Worm (Caenorhabditis elegans): ENCODE measurements around the gene rfth-1.

The rfth-1 gene

DNA sequence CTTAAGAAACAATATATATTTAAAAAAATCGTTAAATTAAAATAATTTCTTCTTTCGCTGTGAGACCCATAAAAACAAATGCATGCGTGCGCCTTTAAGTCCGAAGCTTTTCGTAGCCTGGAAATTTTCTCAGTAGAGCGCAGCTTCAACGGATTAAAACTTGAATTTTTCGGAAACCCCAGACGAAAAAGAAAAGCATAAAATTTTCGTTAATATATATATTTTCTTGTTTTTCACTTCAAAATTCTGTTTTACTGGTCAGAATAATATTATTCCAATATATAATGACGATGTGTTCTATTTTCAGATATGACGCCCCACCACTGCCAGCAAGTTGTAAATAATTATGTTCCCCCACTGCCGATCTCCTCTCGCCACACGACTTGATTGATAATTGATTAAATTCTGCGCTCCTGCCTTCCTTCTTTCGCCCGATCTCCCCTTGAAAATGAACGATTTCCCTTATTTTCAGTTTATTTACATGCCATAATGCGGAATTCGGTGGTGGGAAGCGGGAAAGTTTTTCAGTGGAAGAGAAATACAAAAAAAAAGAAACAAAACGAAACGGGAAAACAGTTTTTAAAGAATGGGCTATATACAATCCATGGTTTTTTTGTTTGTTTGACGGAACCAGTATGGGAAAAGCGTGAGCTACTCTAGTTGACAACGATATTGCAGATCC lies 42.9 kb downstream of the rfth-1 start (continued):
- TF ChIP-seq fkh-2 (tag; optimal IDR thresholded peaks at IDR 0.05) = no peak
- TF ChIP-seq mdl-1 (tag; optimal IDR thresholded peaks at IDR 0.05) = no peak
- no peak for TF ChIP-seq eor-1 (tag; optimal IDR thresholded peaks at IDR 0.05)
- peak; percentile 98 for TF ChIP-seq ama-1 (optimal IDR thresholded peaks at IDR 0.05)
- TF ChIP-seq ceh-28 (tag; optimal IDR thresholded peaks at IDR 0.05) = no peak
- TF ChIP-seq elt-2 (tag; optimal IDR thresholded peaks at IDR 0.05) = peak; percentile 40
- no peak for TF ChIP-seq elt-1 (tag; optimal IDR thresholded peaks at IDR 0.05)
- no peak for TF ChIP-seq daf-12 (tag; optimal IDR thresholded peaks at IDR 0.05)
- no peak for TF ChIP-seq nhr-25 (tag; optimal IDR thresholded peaks at IDR 0.05)
- TF ChIP-seq ztf-4 (tag; optimal IDR thresholded peaks at IDR 0.05) = peak; percentile 69
- peak; percentile 65 for TF ChIP-seq nhr-43 (tag; optimal IDR thresholded peaks at IDR 0.05; ENCODE audit: poor library complexity, severe bottlenecking)
- TF ChIP-seq nhr-11 (tag; optimal IDR thresholded peaks at IDR 0.05) = no peak
- TF ChIP-seq skn-1 (tag; optimal IDR thresholded peaks at IDR 0.05) = no peak
- TF ChIP-seq ceh-16 (tag; optimal IDR thresholded peaks at IDR 0.05) = no peak
- TF ChIP-seq hmg-11 (tag; optimal IDR thresholded peaks at IDR 0.05) = peak; percentile 9
- no peak for TF ChIP-seq ZK546.5 (tag; optimal IDR thresholded peaks at IDR 0.05)
- peak; percentile 46 for TF ChIP-seq tbx-2 (tag; optimal IDR thresholded peaks at IDR 0.05)
- TF ChIP-seq lsy-12 (tag; optimal IDR thresholded peaks at IDR 0.05) = peak; percentile 46
- TF ChIP-seq jun-1 (tag; optimal IDR thresholded peaks at IDR 0.05) = peak; percentile 17
- no peak for TF ChIP-seq fos-1 (tag; optimal IDR thresholded peaks at IDR 0.05)
- TF ChIP-seq sea-2 (GFP tag; optimal IDR thresholded peaks at IDR 0.05) = no peak

- TF ChIP-seq nhr-11 (tag; optimal IDR thresholded peaks at IDR 0.05) = no peak
- no peak for TF ChIP-seq unc-62 (GFP tag; optimal IDR thresholded peaks at IDR 0.05)
- TF ChIP-seq snpc-4 (tag; optimal IDR thresholded peaks at IDR 0.05) = no peak
Observed at ce11 chrIV:4465184-4465583, 45.9 kb downstream of the rfth-1 start, which contains the start of gene M01H9.5. Gene M01H9.5, plus strand, starts transcription at chrIV:4465484.

DNA sequence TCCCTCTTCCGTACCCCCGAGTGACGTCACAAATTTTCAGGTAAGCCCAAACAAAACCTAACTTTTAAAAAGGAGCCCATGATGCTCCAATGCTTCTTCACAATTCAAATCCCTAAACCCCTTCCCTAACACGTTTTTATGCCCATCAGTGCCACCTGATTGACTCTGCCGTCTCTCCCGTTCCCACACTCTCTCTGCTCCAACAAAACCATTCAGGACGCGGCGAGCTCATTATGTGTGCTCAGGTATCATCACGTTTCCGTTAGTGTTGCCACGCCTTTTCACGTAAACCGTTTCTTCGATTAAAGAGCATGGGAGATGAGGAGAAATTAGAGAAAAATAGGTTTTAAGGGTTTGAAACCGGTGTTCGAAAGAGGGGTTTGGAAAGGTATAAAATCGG lies 48.0 kb downstream of the rfth-1 start, which contains the start of gene M01H9.2:
Gene M01H9.2 (minus strand): TSS at position 101 of the 400 bp plus-strand sequence.
- TF ChIP-seq lin-39 (tag; optimal IDR thresholded peaks at IDR 0.05) = no peak
- TF ChIP-seq unc-39 (tag; optimal IDR thresholded peaks at IDR 0.05) = no peak
- TF ChIP-seq nhr-77 (tag; optimal IDR thresholded peaks at IDR 0.05) = no peak
- no peak for TF ChIP-seq nhr-23 (tag; optimal IDR thresholded peaks at IDR 0.05)
- no peak for TF ChIP-seq elt-1 (tag; optimal IDR thresholded peaks at IDR 0.05)
- TF ChIP-seq lin-15B (tag; optimal IDR thresholded peaks at IDR 0.05) = no peak
- TF ChIP-seq ZK546.5 (tag; optimal IDR thresholded peaks at IDR 0.05) = no peak
- TF ChIP-seq zag-1 (tag; optimal IDR thresholded peaks at IDR 0.05) = no peak
- TF ChIP-seq fkh-2 (tag; optimal IDR thresholded peaks at IDR 0.05) = no peak
- no peak for TF ChIP-seq nhr-12 (tag; optimal IDR thresholded peaks at IDR 0.05)
- TF ChIP-seq tbx-2 (tag; optimal IDR thresholded peaks at IDR 0.05) = no peak
- no peak for TF ChIP-seq unc-62 (GFP tag; optimal IDR thresholded peaks at IDR 0.05)
- no peak for TF ChIP-seq ceh-9 (tag; optimal IDR thresholded peaks at IDR 0.05)
- no peak for TF ChIP-seq ceh-16 (tag; optimal IDR thresholded peaks at IDR 0.05)
- TF ChIP-seq egl-27 (tag; optimal IDR thresholded peaks at IDR 0.05) = no peak
- TF ChIP-seq daf-12 (tag; optimal IDR thresholded peaks at IDR 0.05) = no peak

ce11 chrIV:4459342-4459741 lies 51.8 kb downstream of the rfth-1 start:
- TF ChIP-seq eor-1 (tag; optimal IDR thresholded peaks at IDR 0.05) (no peak), ZK546.5 (tag; optimal IDR thresholded peaks at IDR 0.05) (no peak), hmg-11 (tag; optimal IDR thresholded peaks at IDR 0.05) (no peak), ama-1 (optimal IDR thresholded peaks at IDR 0.05) (no peak), daf-12 (tag; optimal IDR thresholded peaks at IDR 0.05) (no peak), egl-27 (tag; optimal IDR thresholded peaks at IDR 0.05) (no peak), mml-1 (tag; optimal IDR thresholded peaks at IDR 0.05) (no peak), mdl-1 (tag; optimal IDR thresholded peaks at IDR 0.05) (no peak), fkh-2 (tag; optimal IDR thresholded peaks at IDR 0.05) (no peak), fos-1 (tag; optimal IDR thresholded peaks at IDR 0.05) (no peak), lin-39 (tag; optimal IDR thresholded peaks at IDR 0.05) (no peak), R02D3.7 (tag; optimal IDR thresholded peaks at IDR 0.05) (no peak), nhr-237 (tag; optimal IDR thresholded peaks at IDR 0.05) (no peak), pha-4 (tag; optimal IDR thresholded peaks at IDR 0.05) (no peak), snpc-4 (tag; optimal IDR thresholded peaks at IDR 0.05) (no peak), skn-1 (tag; optimal IDR thresholded peaks at IDR 0.05) (no peak), nfya-1 (tag; optimal IDR thresholded peaks at IDR 0.05; ENCODE audit: insufficient read depth) (no peak)

Data from whole organism, L3 larva.